Worm (Caenorhabditis elegans) whole organism, early embryonic: ENCODE measurements around the gene Y43C5B.3.
"Not testable (repeated sequence)": the region's sequence is repeated elsewhere in the genome, so short reads cannot be mapped to it uniquely, and the experiment has no call there.

Experiments used
- B0310.2 ChIP-seq: sonication (generic microtip); optimal IDR thresholded peaks from 2 replicates; lab custom pipeline; 2016; ENCODE audit warnings: mild to moderate bottlenecking, missing genetic modification characterization, missing compliant biosample characterization
- F13C5.2 ChIP-seq: sonication (generic microtip); optimal IDR thresholded peaks from 2 replicates; lab custom pipeline; 2017; ENCODE audit warnings: mild to moderate bottlenecking, missing genetic modification characterization, inconsistent platforms, missing compliant biosample characterization
- aly-1 ChIP-seq: sonication (generic microtip); optimal IDR thresholded peaks from 2 replicates; lab custom pipeline; 2016; ENCODE audit warnings: missing genetic modification characterization, missing compliant biosample characterization
- ama-1 ChIP-seq: fragments of 150-350 bp; optimal IDR thresholded peaks from 2 replicates; lab custom pipeline; 2014
- ceh-13 ChIP-seq: fragments of 200-800 bp; sonication (Bioruptor generic); optimal IDR thresholded peaks from 2 replicates; lab custom pipeline; 2018; ENCODE audit warnings: mild to moderate bottlenecking, missing genetic modification characterization, missing compliant biosample characterization
- ceh-36 ChIP-seq: sonication (generic microtip); optimal IDR thresholded peaks from 2 replicates; lab custom pipeline; 2016; ENCODE audit warnings: missing genetic modification characterization, inconsistent platforms, missing compliant biosample characterization
- ets-7 ChIP-seq: sonication (generic microtip); optimal IDR thresholded peaks from 2 replicates; lab custom pipeline; 2016; ENCODE audit warnings: missing genotype, missing genetic modification characterization, missing compliant biosample characterization
- flt-1 ChIP-seq: fragments of 200-800 bp; sonication (Bioruptor generic); IDR thresholded peaks from 2 replicates; pipeline ENCODE4 v1.3.6; 2022; ENCODE audit warnings: missing genetic modification characterization, missing compliant biosample characterization
- hmbx-1 ChIP-seq: sonication (generic microtip); optimal IDR thresholded peaks from 2 replicates; lab custom pipeline; 2016; ENCODE audit warnings: mild to moderate bottlenecking, missing genetic modification characterization, missing compliant biosample characterization
- hmg-4 ChIP-seq: fragments of 200-800 bp; sonication (Bioruptor generic); optimal IDR thresholded peaks from 2 replicates; lab custom pipeline; 2018; ENCODE audit warnings: mild to moderate bottlenecking, missing genetic modification characterization, missing compliant biosample characterization
- hnd-1 ChIP-seq: sonication (generic microtip); optimal IDR thresholded peaks from 2 replicates; lab custom pipeline; 2016; ENCODE audit warnings: missing genetic modification characterization, missing compliant biosample characterization
- pes-1 ChIP-seq: fragments of 200-800 bp; sonication (Bioruptor generic); IDR thresholded peaks from 2 replicates; pipeline ENCODE4 v1.3.6; 2022; ENCODE audit warnings: missing genetic modification reagents, missing genetic modification characterization, missing compliant biosample characterization
- scrt-1 ChIP-seq: fragments of 200-800 bp; sonication (Bioruptor generic); IDR thresholded peaks from 2 replicates; pipeline ENCODE4 v1.3.6; 2022; ENCODE audit warnings: missing genetic modification characterization, missing compliant biosample characterization
- sea-1 ChIP-seq: fragments of 200-800 bp; sonication (Bioruptor generic); conservative IDR thresholded peaks from 2 replicates; pipeline ENCODE4 v1.3.6; 2022; ENCODE audit warnings: missing genetic modification characterization, missing compliant biosample characterization
- tbx-11 ChIP-seq: fragments of 200-800 bp; sonication (Bioruptor generic); IDR thresholded peaks from 2 replicates; pipeline ENCODE4 v1.3.6; 2022; ENCODE audit warnings: missing genetic modification characterization, missing compliant biosample characterization
- tbx-37 ChIP-seq: fragments of 200-800 bp; sonication (Bioruptor generic); conservative IDR thresholded peaks from 2 replicates; pipeline ENCODE4 v1.3.6; 2022; ENCODE audit warnings: missing genetic modification reagents, missing genetic modification characterization, missing compliant biosample characterization
- tra-4 ChIP-seq: sonication (generic microtip); optimal IDR thresholded peaks from 2 replicates; lab custom pipeline; 2017; ENCODE audit warnings: missing genetic modification characterization, missing compliant biosample characterization

Y43C5B.3 gene

DNA sequence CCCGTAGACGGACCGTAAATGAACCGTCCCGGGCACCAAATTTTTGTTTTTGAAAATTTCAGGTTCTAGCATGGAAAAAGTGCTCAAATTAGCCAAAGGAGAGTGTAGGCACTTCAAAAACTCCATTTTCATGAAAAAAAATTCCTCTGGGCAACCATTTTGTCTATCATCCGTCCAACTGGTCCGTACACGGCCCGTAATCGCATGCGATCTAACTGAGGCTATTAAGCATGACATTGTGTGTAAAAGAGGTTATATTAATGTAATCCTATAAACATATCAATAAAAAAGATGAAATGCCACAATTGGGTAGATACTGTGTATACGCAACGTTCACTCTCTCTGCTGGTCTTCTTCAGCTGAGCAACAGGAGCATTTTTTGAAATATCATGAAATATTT is 27.7 kb upstream of the Y43C5B.3 start, which contains the start of gene R09E10.1:
Gene R09E10.1 (minus strand): TSS at position 101 of the 400 bp plus-strand sequence.
- TF ChIP-seq aly-1 (tag; lab: Kevin White, UChicago); scrt-1 (GFP tag; lab: Robert Waterston, UW); tbx-37 (GFP tag; lab: Robert Waterston, UW): not testable (repeated sequence)

DNA sequence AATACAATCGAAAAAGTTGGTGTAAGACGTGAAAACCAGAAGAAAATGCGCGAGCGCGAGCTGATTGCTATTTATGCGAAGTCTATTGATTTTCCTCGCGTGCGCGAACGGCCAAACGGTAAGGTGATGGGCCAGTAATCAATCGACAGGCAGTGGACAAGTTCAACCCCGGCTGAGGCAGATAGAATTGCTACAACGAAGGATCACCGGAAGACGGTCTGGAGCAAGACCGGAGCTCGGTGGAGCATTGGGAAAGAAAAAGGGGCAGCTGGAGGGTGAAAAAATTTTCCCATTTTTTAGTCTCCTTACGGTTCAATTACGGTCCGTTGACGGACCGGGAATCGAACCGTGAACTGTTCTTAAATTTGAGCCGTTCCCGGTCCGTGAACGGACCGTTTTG is 27.0 kb upstream of the Y43C5B.3 start:
- TF ChIP-seq tbx-11: 0 out of 2 replicates have a peak, but pooled peaks have one; percentile 32

DNA sequence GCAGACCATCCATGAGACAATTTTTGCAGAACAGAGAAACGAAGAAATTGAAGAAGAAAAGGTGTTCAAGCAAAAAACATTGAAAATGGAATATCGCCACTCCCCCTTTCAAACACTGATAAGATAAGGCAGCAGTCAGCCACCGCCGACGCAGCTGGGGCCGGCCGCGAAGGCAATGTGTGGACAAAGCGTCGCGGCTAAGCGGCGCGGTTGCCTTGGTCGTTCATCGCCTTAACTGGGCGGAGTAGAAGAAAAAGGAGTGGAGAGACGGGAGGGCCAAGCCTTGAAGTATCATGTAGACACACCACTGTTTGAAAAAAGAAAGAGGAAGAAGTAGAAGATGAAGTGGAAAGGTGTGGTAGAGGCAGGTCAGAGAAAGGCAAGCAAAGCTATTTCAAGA is 19.4 kb upstream of the Y43C5B.3 start:
- TF ChIP-seq hmg-4 (peak; percentile 17), tra-4 (tag; lab: Kevin White, UChicago) (no peak)

DNA sequence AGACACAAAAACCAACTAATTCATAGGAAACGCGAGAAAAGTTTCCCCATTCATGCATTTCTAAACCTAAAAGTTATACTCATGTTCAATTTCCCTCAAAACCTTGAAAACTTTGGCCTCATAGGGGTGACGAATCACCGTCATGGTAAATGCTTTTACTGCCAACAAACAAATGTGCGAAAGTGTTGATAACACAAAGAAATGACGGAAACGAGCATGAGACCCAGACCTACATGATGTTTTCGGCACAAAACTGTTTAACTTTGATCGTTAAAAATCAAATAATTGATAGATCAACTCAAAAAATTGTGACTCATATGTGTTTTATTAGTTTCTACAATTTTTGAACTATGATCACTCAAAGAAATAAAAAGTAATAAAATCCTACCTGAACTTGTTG is 18.5 kb upstream of the Y43C5B.3 start:
- TF ChIP-seq sea-1 (GFP tag; lab: Robert Waterston, UW): no peak
- TF ChIP-seq flt-1: no peak
- no peak for TF ChIP-seq hmbx-1
- no peak for TF ChIP-seq tbx-37 (GFP tag; lab: Robert Waterston, UW)
- TF ChIP-seq pes-1 (GFP tag; lab: Robert Waterston, UW): no peak
- TF ChIP-seq scrt-1 (GFP tag; lab: Robert Waterston, UW): no peak

DNA sequence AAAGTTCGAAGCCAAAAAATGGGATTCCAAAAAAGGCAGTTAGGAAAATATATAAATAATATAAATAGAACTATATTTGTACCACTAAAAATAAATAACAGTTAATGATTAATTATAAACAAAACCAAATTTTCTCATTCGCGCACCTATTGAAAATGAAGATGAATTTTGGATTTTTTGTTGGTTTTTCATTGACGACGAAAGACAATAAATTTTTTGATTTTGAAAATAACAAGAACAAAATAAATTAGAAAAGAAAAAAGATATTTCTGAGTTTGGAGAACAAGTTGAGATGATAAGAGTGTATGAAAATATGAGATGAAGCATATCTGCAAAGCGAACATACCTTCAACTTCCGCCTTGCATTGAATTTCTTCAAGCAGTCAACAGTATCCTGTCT is 13.1 kb upstream of the Y43C5B.3 start:
- TF ChIP-seq sea-1 (GFP tag; lab: Robert Waterston, UW) (no peak), ama-1 (no peak), tbx-11 (no peak), hmbx-1 (no peak), hmg-4 (no peak), flt-1 (no peak), ceh-36 (tag; lab: Kevin White, UChicago) (no peak), ceh-13 (no peak), hnd-1 (tag; lab: Kevin White, UChicago) (no peak), ets-7 (tag; lab: Kevin White, UChicago) (no peak), scrt-1 (GFP tag; lab: Robert Waterston, UW) (no peak), pes-1 (GFP tag; lab: Robert Waterston, UW) (no peak), F13C5.2 (tag; lab: Kevin White, UChicago) (no peak)

DNA sequence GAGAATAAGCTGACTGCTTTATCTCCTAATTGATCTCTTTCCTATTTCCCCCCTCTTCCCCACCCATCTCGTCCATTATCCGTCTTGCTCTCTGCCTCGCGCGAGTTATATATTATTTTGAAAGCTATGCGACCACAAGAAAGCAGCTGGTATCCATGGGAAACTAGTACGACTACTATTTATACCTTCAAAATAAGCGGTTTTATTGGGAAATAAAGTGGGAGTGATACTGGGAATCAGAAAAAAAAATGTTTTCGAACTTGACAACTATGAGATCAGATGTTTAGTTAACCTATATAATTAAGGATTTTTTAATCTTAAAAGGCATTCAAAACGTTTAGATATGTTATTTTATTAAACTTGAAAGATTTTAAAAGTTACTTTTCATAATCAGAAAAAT is 10.7 kb upstream of the Y43C5B.3 start:
- TF ChIP-seq pes-1 (GFP tag; lab: Robert Waterston, UW): no peak
- no peak for TF ChIP-seq ceh-36 (tag; lab: Kevin White, UChicago)
- no peak for TF ChIP-seq hnd-1 (tag; lab: Kevin White, UChicago)
- TF ChIP-seq ceh-13: no peak
- TF ChIP-seq scrt-1 (GFP tag; lab: Robert Waterston, UW): no peak
- TF ChIP-seq hmg-4: no peak
- no peak for TF ChIP-seq hmbx-1
- no peak for TF ChIP-seq sea-1 (GFP tag; lab: Robert Waterston, UW)
- TF ChIP-seq ama-1: no peak
- no peak for TF ChIP-seq tra-4 (tag; lab: Kevin White, UChicago)
- no peak for TF ChIP-seq ets-7 (tag; lab: Kevin White, UChicago)
- no peak for TF ChIP-seq tbx-37 (GFP tag; lab: Robert Waterston, UW)
- TF ChIP-seq tbx-11: no peak
- no peak for TF ChIP-seq flt-1
- TF ChIP-seq F13C5.2 (tag; lab: Kevin White, UChicago): no peak
- no peak for TF ChIP-seq B0310.2 (tag; lab: Kevin White, UChicago)

DNA sequence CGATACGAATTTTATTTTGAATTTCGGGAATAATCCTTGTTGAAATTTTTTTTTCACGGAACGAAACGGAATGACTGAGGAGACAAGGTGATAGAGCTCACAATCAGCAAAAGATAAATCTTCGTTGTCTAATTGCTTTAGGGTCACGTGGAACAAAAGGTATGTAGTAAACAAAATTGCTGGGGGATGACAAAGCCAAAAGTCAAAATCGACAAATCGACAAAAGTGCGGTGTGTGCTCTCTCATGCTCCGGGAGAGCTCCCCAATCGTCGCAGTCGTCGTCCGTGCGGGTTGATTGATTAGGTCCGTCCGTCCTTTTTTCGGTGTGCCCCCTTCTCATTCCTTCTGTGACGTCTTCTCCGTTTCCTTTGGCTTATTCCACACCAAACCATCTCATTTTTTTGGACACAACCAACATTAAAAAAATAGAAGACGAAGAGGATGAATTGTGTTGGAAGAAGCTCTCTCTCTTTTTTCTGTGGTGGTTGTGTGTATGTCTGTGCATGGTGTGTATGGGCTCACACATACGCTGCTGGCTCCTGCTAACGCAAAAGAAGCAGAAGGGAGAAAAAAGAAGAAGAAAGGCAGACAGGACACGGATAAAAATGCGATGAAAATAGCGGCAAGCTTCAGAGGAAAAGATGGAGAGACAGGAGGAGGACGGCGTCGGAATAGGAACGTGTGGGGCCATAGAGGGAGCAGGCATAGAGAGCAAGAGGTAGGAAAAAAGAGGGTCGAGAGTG is 8.6 kb upstream of the Y43C5B.3 start:
- TF ChIP-seq ceh-13 (no peak), tbx-11 (0 out of 2 replicates have a peak, but pooled peaks have one; percentile 24)

DNA sequence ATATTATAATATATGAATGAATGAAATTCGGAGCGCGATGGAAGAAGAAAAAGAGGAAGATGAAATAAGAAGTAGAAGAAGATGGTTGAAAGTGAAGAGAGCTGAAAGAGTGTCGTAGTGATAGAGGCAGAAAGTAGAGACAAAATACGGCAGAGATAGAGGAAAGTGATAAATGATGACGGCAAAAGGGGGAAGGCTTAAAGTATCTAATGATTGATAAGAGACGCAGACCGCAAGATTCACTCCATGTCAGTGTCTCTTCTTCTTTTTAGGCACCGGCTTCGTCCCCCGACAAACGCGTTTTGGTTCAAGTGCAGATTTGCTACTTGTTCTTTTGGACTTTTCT is 8.1 kb upstream of the Y43C5B.3 start:
- no peak for TF ChIP-seq tbx-37 (GFP tag; lab: Robert Waterston, UW)
- TF ChIP-seq flt-1: no peak
- no peak for TF ChIP-seq ceh-13
- no peak for TF ChIP-seq sea-1 (GFP tag; lab: Robert Waterston, UW)
- no peak for TF ChIP-seq tbx-11
- no peak for TF ChIP-seq ets-7 (tag; lab: Kevin White, UChicago)

DNA sequence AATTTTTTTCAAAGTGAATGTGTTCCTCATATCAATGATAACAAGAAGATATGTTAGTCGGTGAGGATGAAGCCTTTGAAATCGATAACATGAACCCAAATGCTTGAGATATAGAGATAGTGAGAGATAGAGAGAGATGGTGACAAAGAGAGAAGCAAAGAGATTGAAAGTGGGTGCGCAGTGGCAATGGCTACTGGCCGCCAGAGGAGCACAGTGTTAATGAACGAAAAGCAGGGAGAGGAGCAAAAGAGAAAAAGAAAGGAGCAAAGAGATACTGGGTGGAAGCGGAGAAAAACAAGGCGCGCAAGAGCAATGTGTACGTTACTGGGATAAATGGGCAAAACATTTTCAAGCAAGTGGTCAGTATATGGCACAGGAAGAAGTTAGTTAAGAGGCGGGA is 5.8 kb upstream of the Y43C5B.3 start:
- TF ChIP-seq B0310.2 (tag; lab: Kevin White, UChicago): no peak

DNA sequence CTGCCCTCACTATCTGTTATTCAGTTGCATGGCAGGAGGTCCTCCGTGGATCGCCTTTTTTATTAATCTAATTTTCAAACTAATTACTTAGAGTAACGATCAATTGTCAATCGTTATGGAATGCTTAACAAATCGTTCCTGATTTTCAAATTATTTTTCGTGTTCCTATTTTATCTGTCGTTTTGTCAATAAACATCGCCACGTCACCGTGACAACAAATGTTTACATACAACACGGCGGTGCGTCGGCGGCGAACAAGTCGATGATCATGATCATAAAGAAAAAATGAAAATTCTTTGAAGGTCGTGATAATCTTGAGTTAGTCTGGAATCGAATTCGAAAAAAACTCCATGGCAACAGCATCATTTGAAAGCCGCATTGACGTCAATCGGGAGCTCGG is 4.9 kb upstream of the Y43C5B.3 start:
- no peak for TF ChIP-seq flt-1
- no peak for TF ChIP-seq tra-4 (tag; lab: Kevin White, UChicago)
- no peak for TF ChIP-seq F13C5.2 (tag; lab: Kevin White, UChicago)
- TF ChIP-seq tbx-37 (GFP tag; lab: Robert Waterston, UW): no peak
- no peak for TF ChIP-seq ceh-36 (tag; lab: Kevin White, UChicago)
- TF ChIP-seq ceh-13: no peak
- TF ChIP-seq aly-1 (tag; lab: Kevin White, UChicago): no peak
- no peak for TF ChIP-seq ama-1
- no peak for TF ChIP-seq hmg-4
- no peak for TF ChIP-seq scrt-1 (GFP tag; lab: Robert Waterston, UW)
- no peak for TF ChIP-seq ets-7 (tag; lab: Kevin White, UChicago)
- TF ChIP-seq B0310.2 (tag; lab: Kevin White, UChicago): no peak
- no peak for TF ChIP-seq tbx-11
- TF ChIP-seq sea-1 (GFP tag; lab: Robert Waterston, UW): no peak
- no peak for TF ChIP-seq hnd-1 (tag; lab: Kevin White, UChicago)
- no peak for TF ChIP-seq hmbx-1
- TF ChIP-seq pes-1 (GFP tag; lab: Robert Waterston, UW): no peak
